Worm (Caenorhabditis elegans) whole organism, L2 larva: ENCODE results near the gene T04F3.5.

ENCODE experiments used
- Y55F3AM.14 ChIP-seq: fragments of 200-800 bp; sonication (Bioruptor generic); optimal IDR thresholded peaks from 2 replicates; lab custom pipeline; 2018; ENCODE audit warnings: mild to moderate bottlenecking, missing genetic modification characterization, missing compliant biosample characterization
- elt-1 ChIP-seq: fragments of 150-350 bp; optimal IDR thresholded peaks from 2 replicates; lab custom pipeline; 2014; ENCODE audit warnings: missing biosample characterization, missing genetic modification characterization
- lsy-2 ChIP-seq, 2 experiments: fragments of 150-350 bp in 1 of 2; sonication (generic microtip) in 1 of 2; optimal IDR thresholded peaks; 2 replicates each; lab custom pipeline; 2014 to 2017; ENCODE audit warnings: missing biosample characterization in 2 of 2, missing genetic modification characterization in 2 of 2
- mdl-1 ChIP-seq, 2 experiments: fragments of 150-350 bp in 1 of 2; sonication (generic microtip) in 1 of 2; optimal IDR thresholded peaks; 2 replicates each; lab custom pipeline; 2017; ENCODE audit warnings: missing biosample characterization in 2 of 2, missing genetic modification characterization in 2 of 2
- nhr-12 ChIP-seq: fragments of 150-350 bp; optimal IDR thresholded peaks from 2 replicates; lab custom pipeline; 2014; ENCODE audit warnings: missing biosample characterization, missing genetic modification characterization
- nhr-23 ChIP-seq: fragments of 150-350 bp; optimal IDR thresholded peaks from 2 replicates; lab custom pipeline; 2014; ENCODE audit warnings: missing biosample characterization, missing genetic modification reagents, missing genetic modification characterization
- nhr-237 ChIP-seq: fragments of 150-350 bp; optimal IDR thresholded peaks from 2 replicates; lab custom pipeline; 2014; ENCODE audit warnings: missing biosample characterization, missing genetic modification characterization

ce11 chrV:11737333-11737732, 23.1 kb upstream of the T04F3.5 start:
- TF ChIP-seq nhr-23 (tag; lab: Kevin White, UChicago) = no peak
- no peak for TF ChIP-seq nhr-237
- no peak for TF ChIP-seq mdl-1 (tag; optimal IDR thresholded peaks at IDR 0.05; lab: Kevin White, UChicago)
- no peak for TF ChIP-seq lsy-2 (tag; optimal IDR thresholded peaks at IDR 0.05; lab: Kevin White, UChicago)
- TF ChIP-seq nhr-12 (tag; lab: Kevin White, UChicago) = no peak
- TF ChIP-seq elt-1 = no peak
- no peak for TF ChIP-seq Y55F3AM.14 (GFP tag; lab: Kevin White, UChicago)
